Worm (Caenorhabditis elegans) whole organism, L4/young adult: ENCODE results near the gene Y17G7B.23.

Experiments used
- W03F9.2 ChIP-seq: fragments of 150-350 bp; optimal IDR thresholded peaks from 2 replicates; lab custom pipeline; 2014; ENCODE audit warnings: missing biosample characterization, missing genetic modification characterization
- him-1 ChIP-seq: sonication (generic microtip); optimal IDR thresholded peaks from 2 replicates; lab custom pipeline; 2016; ENCODE audit warnings: missing genotype, missing genetic modification reagents, missing genetic modification characterization, missing compliant biosample characterization

DNA sequence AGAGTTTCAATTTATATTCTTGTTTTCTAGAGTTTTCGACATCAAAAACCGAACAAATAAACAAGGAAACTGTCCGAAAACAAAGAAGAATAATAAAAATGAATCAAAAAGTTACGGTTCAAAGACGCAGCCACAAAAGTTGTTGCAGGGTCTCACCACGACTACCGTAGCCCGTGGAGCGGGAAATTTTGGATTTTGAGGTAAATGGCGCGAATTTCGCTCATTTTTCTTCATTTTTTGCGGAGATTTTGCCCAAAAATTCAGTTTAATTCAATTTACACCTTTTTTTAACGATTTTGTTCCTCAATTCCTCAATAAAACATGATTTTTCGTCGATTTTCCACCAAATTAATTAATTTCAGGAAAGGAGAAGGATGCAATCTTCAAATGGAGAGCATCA, 30.7 kb upstream of the Y17G7B.23 start, which contains the start of gene mex-1:
- TF ChIP-seq him-1: no peak
- peak; percentile 57 for TF ChIP-seq W03F9.2 (tag; lab: Kevin White, UChicago)
